Worm (Caenorhabditis elegans): ENCODE measurements around the gene Y39B6A.25.

Y39B6A.25 gene

ce11 chrV:19047442-19047841, 21.2 kb downstream of the Y39B6A.25 start:
- 0 out of 2 replicates have a peak, but pooled peaks have one; percentile 13 for TF ChIP-seq madf-9 (GFP tag; conservative IDR thresholded peaks at IDR 0.05)
- TF ChIP-seq F49E8.2 (tag; optimal IDR thresholded peaks at IDR 0.05; ENCODE audit: borderline replicate concordance), result no peak
- TF ChIP-seq set-16 (GFP tag; IDR thresholded peaks at IDR 0.05), result peak; percentile 70; the same call in 1 of the 2 replicates

ce11 chrV:19049140-19050092, 23.2 kb downstream of the Y39B6A.25 start:
- no peak for TF ChIP-seq Y75B8A.6 (GFP tag; IDR thresholded peaks at IDR 0.05)
- TF ChIP-seq pqm-1 (tag; optimal IDR thresholded peaks at IDR 0.05), result peak; percentile 26
- no peak for TF ChIP-seq hlh-30 (tag; optimal IDR thresholded peaks at IDR 0.05; ENCODE audit: insufficient read depth)
- TF ChIP-seq T26A8.4 (GFP tag; IDR thresholded peaks at IDR 0.05), result peak; percentile 34; the same call in 1 of the 2 replicates
- TF ChIP-seq nhr-77 (tag; optimal IDR thresholded peaks at IDR 0.05), result peak; percentile 29
- TF ChIP-seq hlh-11 (tag; optimal IDR thresholded peaks at IDR 0.05), result peak; percentile 46
- TF ChIP-seq unc-39 (tag; optimal IDR thresholded peaks at IDR 0.05), result no peak
- TF ChIP-seq nhr-237 (tag; optimal IDR thresholded peaks at IDR 0.05), result no peak
- TF ChIP-seq nhr-10 (tag; optimal IDR thresholded peaks at IDR 0.05), result no peak
- peak; percentile 29; the same call in 1 of the 2 replicates for TF ChIP-seq dmd-6 (GFP tag; IDR thresholded peaks at IDR 0.05)
- TF ChIP-seq aha-1 (tag), result peak; percentile 91
- TF ChIP-seq zfp-3 (GFP tag; conservative IDR thresholded peaks at IDR 0.05), result peak; percentile 83; the same call in 1 of the 2 replicates
- TF ChIP-seq mep-1 (tag; optimal IDR thresholded peaks at IDR 0.05), result peak; percentile 11
- TF ChIP-seq hif-1 (tag; optimal IDR thresholded peaks at IDR 0.05), result no peak
- TF ChIP-seq set-16 (GFP tag; IDR thresholded peaks at IDR 0.05), result peak; percentile 80
- TF ChIP-seq aly-2 (tag; optimal IDR thresholded peaks at IDR 0.05), result peak; percentile 96
- TF ChIP-seq skn-1 (tag; optimal IDR thresholded peaks at IDR 0.05), result no peak
- peak; percentile 22 for TF ChIP-seq nhr-102 (tag; optimal IDR thresholded peaks at IDR 0.05)
- TF ChIP-seq dve-1 (tag; optimal IDR thresholded peaks at IDR 0.05; ENCODE audit: insufficient read depth), result peak; percentile 80
- peak; percentile 61 for TF ChIP-seq mes-2 (tag; optimal IDR thresholded peaks at IDR 0.05; ENCODE audit: poor library complexity, severe bottlenecking)
- TF ChIP-seq pha-4 (GFP tag; IDR thresholded peaks at IDR 0.05), result peak; percentile 35; the same call in 1 of the 2 replicates
- no peak for TF ChIP-seq pha-4 (tag; optimal IDR thresholded peaks at IDR 0.05)
- TF ChIP-seq dmd-9 (GFP tag; IDR thresholded peaks at IDR 0.05), result no peak
- TF ChIP-seq zip-2 (tag; optimal IDR thresholded peaks at IDR 0.05), result no peak
- TF ChIP-seq unc-62 (GFP tag; optimal IDR thresholded peaks at IDR 0.05 in 1 of 2), result peak in 1 of 2 experiments; percentile 59
- TF ChIP-seq unc-62 (tag; optimal IDR thresholded peaks at IDR 0.05), result no peak
- TF ChIP-seq daf-16 (GFP tag; optimal IDR thresholded peaks at IDR 0.05), result no peak
- TF ChIP-seq daf-16 (tag; optimal IDR thresholded peaks at IDR 0.05), result peak; percentile 84

- TF ChIP-seq mdl-1 (tag; optimal IDR thresholded peaks at IDR 0.05), result no peak
- TF ChIP-seq dmd-6 (GFP tag; IDR thresholded peaks at IDR 0.05), result peak; percentile 7; the same call in 1 of the 2 replicates
- no peak for TF ChIP-seq snpc-4 (tag; optimal IDR thresholded peaks at IDR 0.05)
- no peak for TF ChIP-seq mes-2 (tag; optimal IDR thresholded peaks at IDR 0.05; ENCODE audit: poor library complexity, severe bottlenecking)
- no peak for TF ChIP-seq tra-1 (GFP tag; IDR thresholded peaks at IDR 0.05)
- TF ChIP-seq ctbp-1 (GFP tag; IDR thresholded peaks at IDR 0.05), result no peak
- TF ChIP-seq ceh-44 (GFP tag; IDR thresholded peaks at IDR 0.05), result no peak
- TF ChIP-seq dve-1 (tag; optimal IDR thresholded peaks at IDR 0.05; ENCODE audit: insufficient read depth), result no peak
- no peak for TF ChIP-seq ztf-7 (tag; optimal IDR thresholded peaks at IDR 0.05)
- no peak for TF ChIP-seq unc-39 (tag; optimal IDR thresholded peaks at IDR 0.05)
- no peak for TF ChIP-seq F26F4.8 (GFP tag; conservative IDR thresholded peaks at IDR 0.05)
- no peak for TF ChIP-seq lin-39 (tag; optimal IDR thresholded peaks at IDR 0.05)
- TF ChIP-seq nhr-76 (tag; optimal IDR thresholded peaks at IDR 0.05), result no peak
- no peak; the same call in 1 of the 2 replicates for TF ChIP-seq zfp-3 (GFP tag; conservative IDR thresholded peaks at IDR 0.05)
- TF ChIP-seq duxl-1 (tag; optimal IDR thresholded peaks at IDR 0.05; ENCODE audit: poor library complexity), result no peak
- no peak for TF ChIP-seq D1046.2 (GFP tag; IDR thresholded peaks at IDR 0.05)
- TF ChIP-seq nhr-48 (tag; optimal IDR thresholded peaks at IDR 0.05), result no peak
- TF ChIP-seq T20F7.1 (GFP tag; optimal IDR thresholded peaks at IDR 0.05), result no peak
- TF ChIP-seq hif-1 (tag; optimal IDR thresholded peaks at IDR 0.05), result no peak
- TF ChIP-seq aha-1 (tag), result no peak
- TF ChIP-seq lin-1 (GFP tag; IDR thresholded peaks at IDR 0.05), result no peak
- no peak for TF ChIP-seq nhr-25 (tag; optimal IDR thresholded peaks at IDR 0.05; ENCODE audit: borderline replicate concordance, insufficient read depth)
- TF ChIP-seq sdz-12 (GFP tag; optimal IDR thresholded peaks at IDR 0.05), result no peak
Measured at ce11 chrV:19050438-19050837, 24.2 kb downstream of the Y39B6A.25 start, which contains the start of gene asp-1. asp-1 (minus strand) TSS chrV:19050752.

All from whole organism, L4 larva.